Fruit fly (Drosophila melanogaster) whole organism, embryonic: ENCODE results near the gene tutl.

ENCODE experiments used
- CG10147 ChIP-seq: fragments of 200-800 bp; sonication (Bioruptor generic); optimal IDR thresholded peaks from 2 replicates; lab custom pipeline; 2019; ENCODE audit warnings: missing biosample characterization, mild to moderate bottlenecking, missing genetic modification characterization, moderate library complexity
- CG10274 ChIP-seq: fragments of 200-800 bp; sonication (Bioruptor generic); optimal IDR thresholded peaks from 3 replicates; lab custom pipeline; 2017; ENCODE audit warnings: missing biosample characterization, mild to moderate bottlenecking, missing genetic modification characterization
- CG10462 ChIP-seq: fragments of 200-800 bp; sonication (Bioruptor generic); optimal IDR thresholded peaks from 2 replicates; lab custom pipeline; 2016; ENCODE audit warnings: missing biosample characterization, missing genetic modification characterization
- CG10979 ChIP-seq: fragments of 200-800 bp; sonication (Bioruptor generic); optimal IDR thresholded peaks from 2 replicates; lab custom pipeline; 2018; ENCODE audit warnings: missing biosample characterization, mild to moderate bottlenecking, missing genetic modification characterization, moderate library complexity
- CG11398 ChIP-seq: fragments of 200-800 bp; sonication (Bioruptor generic); optimal IDR thresholded peaks from 2 replicates; lab custom pipeline; 2016; ENCODE audit warnings: missing biosample characterization, missing genetic modification characterization
- CG11560 ChIP-seq: fragments of 200-800 bp; sonication (Bioruptor generic); IDR thresholded peaks from 3 replicates; pipeline ENCODE4 v1.3.6; 2022; ENCODE audit warnings: missing biosample characterization, missing genetic modification characterization
- CG12299 ChIP-seq: fragments of 200-800 bp; sonication (Bioruptor generic); optimal IDR thresholded peaks from 2 replicates; lab custom pipeline; 2018; ENCODE audit warnings: missing biosample characterization, mild to moderate bottlenecking, missing genetic modification characterization
- CG14667 ChIP-seq: fragments of 200-800 bp; sonication (Bioruptor generic); IDR thresholded peaks from 2 replicates; pipeline ENCODE4 v1.3.6; 2022; ENCODE audit warnings: missing biosample characterization, missing genetic modification characterization
- CG15479 ChIP-seq: fragments of 200-800 bp; sonication (Bioruptor generic); optimal IDR thresholded peaks from 3 replicates; lab custom pipeline; 2019; ENCODE audit warnings: missing biosample characterization, mild to moderate bottlenecking, missing genetic modification characterization, moderate library complexity
- CG18262 ChIP-seq: fragments of 200-800 bp; optimal IDR thresholded peaks from 3 replicates; lab custom pipeline; 2019; ENCODE audit warnings: missing biosample characterization, mild to moderate bottlenecking, missing genetic modification characterization, moderate library complexity
- CG2712 ChIP-seq: fragments of 200-800 bp; optimal IDR thresholded peaks from 3 replicates; lab custom pipeline; 2019; ENCODE audit warnings: missing biosample characterization, mild to moderate bottlenecking, missing genetic modification characterization, moderate library complexity
- CG32772 ChIP-seq: fragments of 200-800 bp; sonication (Bioruptor generic); IDR thresholded peaks from 2 replicates; pipeline ENCODE4 v1.3.6; 2022; ENCODE audit warnings: missing biosample characterization, missing genetic modification characterization
- CG3407 ChIP-seq: fragments of 200-800 bp; sonication (Bioruptor generic); optimal IDR thresholded peaks from 2 replicates; lab custom pipeline; 2018; ENCODE audit warnings: missing biosample characterization, mild to moderate bottlenecking, missing genetic modification characterization
- CG4730 ChIP-seq: fragments of 200-800 bp; sonication (Bioruptor generic); IDR thresholded peaks from 2 replicates; pipeline ENCODE4 v1.3.6; 2022; ENCODE audit warnings: missing biosample characterization, missing genetic modification characterization
- CG5245 ChIP-seq: fragments of 200-800 bp; sonication (Bioruptor generic); optimal IDR thresholded peaks from 3 replicates; lab custom pipeline; 2016; ENCODE audit warnings: missing biosample characterization, missing genetic modification characterization
- CG7357 ChIP-seq: fragments of 200-800 bp; sonication (Bioruptor generic); IDR thresholded peaks from 3 replicates; pipeline ENCODE4 v1.3.6; 2022; ENCODE audit warnings: missing biosample characterization, missing genetic modification characterization
- D ChIP-seq, 2 experiments: fragments of 200-800 bp in 1 of 2; fragments of >200 bp in 1 of 2; sonication (Bioruptor generic) in 1 of 2; optimal IDR thresholded peaks; 2 replicates in 1 of 2; 3 replicates in 1 of 2; lab custom pipeline; 2017; ENCODE audit warnings: mild to moderate bottlenecking in 1 of 2, missing biosample characterization in 1 of 2, missing genetic modification characterization in 1 of 2, missing genetic modification reagents in 1 of 2
- Dip3 ChIP-seq: fragments of 200-800 bp; sonication (Bioruptor generic); optimal IDR thresholded peaks from 3 replicates; lab custom pipeline; 2016; ENCODE audit warnings: missing biosample characterization, missing genetic modification characterization
- Elba2 ChIP-seq: fragments of 200-800 bp; sonication (Bioruptor generic); optimal IDR thresholded peaks from 3 replicates; lab custom pipeline; 2016; ENCODE audit warnings: missing biosample characterization, missing genetic modification characterization
- Fer2 ChIP-seq: fragments of 200-800 bp; sonication (Bioruptor generic); optimal IDR thresholded peaks from 2 replicates; lab custom pipeline; 2018; ENCODE audit warnings: missing biosample characterization, mild to moderate bottlenecking, missing genetic modification characterization, moderate library complexity
- HLH4C ChIP-seq: fragments of 200-800 bp; sonication (Bioruptor generic); IDR thresholded peaks from 3 replicates; pipeline ENCODE4 v1.3.6; 2022; ENCODE audit warnings: missing biosample characterization, missing genetic modification characterization; ENCODE audit not compliant: partially characterized antibody
- Kr ChIP-seq: fragments of 200-800 bp; sonication (Bioruptor generic); optimal IDR thresholded peaks from 2 replicates; lab custom pipeline; 2017; ENCODE audit warnings: missing biosample characterization, mild to moderate bottlenecking, missing genetic modification characterization
- Lhr ChIP-seq: fragments of 200-800 bp; sonication (Bioruptor generic); optimal IDR thresholded peaks from 3 replicates; lab custom pipeline; 2017; ENCODE audit warnings: mild to moderate bottlenecking, missing biosample characterization, missing genetic modification reagents, missing genetic modification characterization
- Nf-YA ChIP-seq: fragments of 200-800 bp; sonication (Bioruptor generic); IDR thresholded peaks from 2 replicates; pipeline ENCODE4 v1.3.6; 2022; ENCODE audit warnings: missing biosample characterization, missing genetic modification characterization
- Optix ChIP-seq: fragments of 200-800 bp; sonication (Bioruptor generic); IDR thresholded peaks from 3 replicates; pipeline ENCODE4 v1.3.6; 2022; ENCODE audit warnings: missing biosample characterization, missing genetic modification characterization
- Side ChIP-seq: fragments of 200-800 bp; sonication (Bioruptor generic); optimal IDR thresholded peaks from 2 replicates; lab custom pipeline; 2016; ENCODE audit warnings: missing biosample characterization, missing genetic modification characterization
- Six4 ChIP-seq: fragments of 200-800 bp; sonication (Bioruptor generic); optimal IDR thresholded peaks from 2 replicates; lab custom pipeline; 2016; ENCODE audit warnings: missing biosample characterization, missing genetic modification characterization
- Spps ChIP-seq: fragments of 200-800 bp; sonication (Bioruptor generic); optimal IDR thresholded peaks from 2 replicates; lab custom pipeline; 2018; ENCODE audit warnings: missing biosample characterization, mild to moderate bottlenecking, missing genetic modification characterization
- Ssrp ChIP-seq: fragments of 200-800 bp; sonication (Bioruptor generic); optimal IDR thresholded peaks from 2 replicates; lab custom pipeline; 2018; ENCODE audit warnings: missing biosample characterization, mild to moderate bottlenecking, missing genetic modification characterization, moderate library complexity
- ab ChIP-seq: fragments of 200-800 bp; sonication (Bioruptor generic); optimal IDR thresholded peaks from 2 replicates; lab custom pipeline; 2016; ENCODE audit warnings: missing biosample characterization, missing genetic modification characterization
- ac ChIP-seq: fragments of 200-800 bp; sonication (Bioruptor generic); optimal IDR thresholded peaks from 3 replicates; lab custom pipeline; 2017; ENCODE audit warnings: missing biosample characterization, mild to moderate bottlenecking, missing genetic modification characterization
- cad ChIP-seq: fragments of >200 bp; optimal IDR thresholded peaks from 2 replicates; lab custom pipeline; 2017; ENCODE audit warnings: missing biosample characterization, missing genetic modification characterization
- cwo ChIP-seq: fragments of 200-800 bp; sonication (Bioruptor generic); optimal IDR thresholded peaks from 3 replicates; lab custom pipeline; 2017; ENCODE audit warnings: missing biosample characterization, missing genetic modification characterization, mild to moderate bottlenecking, moderate library complexity, missing genetic modification reagents
- da ChIP-seq: fragments of 200-800 bp; sonication (Bioruptor generic); optimal IDR thresholded peaks from 2 replicates; lab custom pipeline; 2016; ENCODE audit warnings: missing biosample characterization, missing genetic modification characterization
- dati ChIP-seq: fragments of 200-800 bp; sonication (Bioruptor generic); IDR thresholded peaks from 2 replicates; pipeline ENCODE4 v1.3.6; 2022; ENCODE audit warnings: missing biosample characterization, missing genetic modification characterization
- dmrt11E ChIP-seq: fragments of 200-800 bp; sonication (Bioruptor generic); optimal IDR thresholded peaks from 3 replicates; lab custom pipeline; 2018; ENCODE audit warnings: missing biosample characterization, mild to moderate bottlenecking, missing genetic modification characterization, moderate library complexity
- dpn ChIP-seq, 2 experiments: fragments of 200-800 bp; sonication (Bioruptor generic); optimal IDR thresholded peaks; 3 replicates each; lab custom pipeline; 2016; ENCODE audit warnings: missing biosample characterization in 2 of 2, missing genetic modification characterization in 2 of 2
- gt ChIP-seq: fragments of 200-800 bp; sonication (Bioruptor generic); IDR thresholded peaks from 2 replicates; pipeline ENCODE4 v1.3.6; 2022; ENCODE audit warnings: missing biosample characterization, missing genetic modification characterization
- jumu ChIP-seq: fragments of 200-800 bp; sonication (Bioruptor generic); optimal IDR thresholded peaks from 3 replicates; lab custom pipeline; 2016; ENCODE audit warnings: missing biosample characterization, missing genetic modification characterization
- kni ChIP-seq: fragments of 200-800 bp; sonication (Bioruptor generic); optimal IDR thresholded peaks from 3 replicates; lab custom pipeline; 2017; ENCODE audit warnings: mild to moderate bottlenecking, missing biosample characterization, missing genetic modification reagents, missing genetic modification characterization
- otp ChIP-seq: fragments of 200-800 bp; sonication (Bioruptor generic); IDR thresholded peaks from 3 replicates; pipeline ENCODE4, ENCODE4 v1.3.6; 2022; ENCODE audit warnings: missing biosample characterization, missing genetic modification characterization
- p53 ChIP-seq: fragments of 200-800 bp; sonication (Bioruptor generic); optimal IDR thresholded peaks from 2 replicates; lab custom pipeline; 2016; ENCODE audit warnings: missing biosample characterization, missing genetic modification characterization
- pros ChIP-seq: fragments of 200-800 bp; sonication (Bioruptor generic); optimal IDR thresholded peaks from 3 replicates; lab custom pipeline; 2019; ENCODE audit warnings: missing biosample characterization, mild to moderate bottlenecking, missing genetic modification characterization, moderate library complexity
- sisA ChIP-seq: fragments of 200-800 bp; sonication (Bioruptor generic); IDR thresholded peaks from 2 replicates; pipeline ENCODE4 v1.3.6; 2022; ENCODE audit warnings: missing biosample characterization, missing genetic modification characterization
- slp2 ChIP-seq: fragments of 200-800 bp; sonication (Bioruptor generic); optimal IDR thresholded peaks from 2 replicates; lab custom pipeline; 2016; ENCODE audit warnings: missing biosample characterization, missing genetic modification characterization
- tll ChIP-seq, 2 experiments: fragments of 200-800 bp in 1 of 2; fragments of >200 bp in 1 of 2; sonication (Bioruptor generic) in 1 of 2; optimal IDR thresholded peaks; 2 replicates each; lab custom pipeline; 2017 to 2019; ENCODE audit warnings: missing biosample characterization in 2 of 2, missing genetic modification characterization in 2 of 2, mild to moderate bottlenecking in 1 of 2, moderate library complexity in 1 of 2
- twi ChIP-seq: fragments of 200-800 bp; optimal IDR thresholded peaks from 2 replicates; lab custom pipeline; 2019; ENCODE audit warnings: missing biosample characterization, mild to moderate bottlenecking, missing genetic modification characterization, moderate library complexity
- unpg ChIP-seq: fragments of 200-800 bp; sonication (Bioruptor generic); optimal IDR thresholded peaks from 3 replicates; lab custom pipeline; 2018; ENCODE audit warnings: missing biosample characterization, mild to moderate bottlenecking, missing genetic modification characterization, moderate library complexity
- wdn ChIP-seq: fragments of 200-800 bp; sonication (Bioruptor generic); IDR thresholded peaks from 2 replicates; pipeline ENCODE4 v1.3.6; 2022; ENCODE audit warnings: missing biosample characterization, missing genetic modification characterization
- zen ChIP-seq: fragments of 200-800 bp; sonication (Bioruptor generic); optimal IDR thresholded peaks from 3 replicates; lab custom pipeline; 2018; ENCODE audit warnings: missing biosample characterization, mild to moderate bottlenecking, missing genetic modification characterization, moderate library complexity
- zfh2 ChIP-seq: fragments of 200-800 bp; sonication (Bioruptor generic); optimal IDR thresholded peaks from 2 replicates; lab custom pipeline; 2016; ENCODE audit warnings: missing biosample characterization, missing genetic modification characterization

Gene tutl

dm6 chr2L:4363707-4364270 lies 80.8 kb downstream of the tutl start:
- TF ChIP-seq CG18262 (tag; lab: Kevin White, UChicago) (no peak), p53 (GFP tag; lab: Kevin White, UChicago) (peak; percentile 4), CG10274 (GFP tag; lab: Kevin White, UChicago) (no peak), cad (GFP tag; lab: Kevin White, UChicago) (peak; percentile 69), da (peak; percentile 21), CG32772 (no peak), Kr (GFP tag; lab: Kevin White, UChicago) (peak; percentile 47), tll (GFP tag; optimal IDR thresholded peaks at IDR 0.05; lab: Kevin White, UChicago) (peak in 1 of 2 experiments; percentile 48), Fer2 (tag; lab: Kevin White, UChicago) (no peak), CG11398 (no peak), cwo (GFP tag; lab: Kevin White, UChicago) (no peak), Dip3 (GFP tag; lab: Kevin White, UChicago) (no peak), CG10147 (GFP tag; lab: Kevin White, UChicago) (no peak), ab (no peak), kni (GFP tag; lab: Kevin White, UChicago) (peak; percentile 4), Spps (tag; lab: Kevin White, UChicago) (no peak), dati (GFP tag; lab: Robert Waterston, UW) (no peak), twi (tag; lab: Kevin White, UChicago) (peak; percentile 97), zen (tag; lab: Kevin White, UChicago) (peak; percentile 8), unpg (no peak), CG5245 (GFP tag; lab: Kevin White, UChicago) (no peak), ac (GFP tag; lab: Kevin White, UChicago) (peak; percentile 91), wdn (GFP tag; lab: Robert Waterston, UW) (no peak), Side (GFP tag; lab: Kevin White, UChicago) (no peak), Optix (0 out of 3 replicates have a peak, but pooled peaks have one; percentile 17), dpn (GFP tag; optimal IDR thresholded peaks at IDR 0.05; lab: Kevin White, UChicago) (no peak), pros (peak; percentile 98), otp (no peak), CG15479 (GFP tag; lab: Kevin White, UChicago) (peak; percentile 45), D (optimal IDR thresholded peaks at IDR 0.05; lab: Kevin White, UChicago) (peak; percentile 37), D (GFP tag; optimal IDR thresholded peaks at IDR 0.05; lab: Kevin White, UChicago) (no peak), Elba2 (GFP tag; lab: Kevin White, UChicago) (no peak), Six4 (GFP tag; lab: Kevin White, UChicago) (peak; percentile 22)

- TF ChIP-seq CG14667 (no peak), CG3407 (peak; percentile 5), CG10462 (no peak), zfh2 (GFP tag; lab: Kevin White, UChicago) (no peak), Nf-YA (GFP tag; lab: Robert Waterston, UW) (no peak), dmrt11E (peak; percentile 23), CG12299 (tag; lab: Kevin White, UChicago) (no peak), HLH4C (no peak), CG4730 (no peak), Lhr (GFP tag; lab: Kevin White, UChicago) (peak; percentile 1), CG10979 (tag; lab: Kevin White, UChicago) (peak; percentile 14), gt (GFP tag; lab: Robert Waterston, UW) (no peak), CG11560 (tag; lab: Robert Waterston, UW) (no peak), CG7357 (no peak), sisA (GFP tag; lab: Robert Waterston, UW) (no peak), unpg (peak; percentile 0), jumu (no peak), CG2712 (tag; lab: Kevin White, UChicago) (peak; percentile 15), Ssrp (tag; lab: Kevin White, UChicago) (no peak), slp2 (no peak)
Measured at dm6 chr2L:4364914-4365313, 82.0 kb downstream of the tutl start.
